Worm (Caenorhabditis elegans) whole organism, young adult: ENCODE results near the gene cdh-5.

Experiments
- B0019.2 ChIP-seq: fragments of 200-800 bp; sonication (Bioruptor generic); conservative IDR thresholded peaks from 2 replicates; pipeline ENCODE4 v1.3.6; 2022; ENCODE audit warnings: missing genetic modification reagents, missing genetic modification characterization, missing compliant biosample characterization
- B0035.1 ChIP-seq: sonication (generic microtip); optimal IDR thresholded peaks from 2 replicates; lab custom pipeline; 2016; ENCODE audit warnings: missing genetic modification characterization, mild to moderate bottlenecking, missing compliant biosample characterization, missing genotype, missing genetic modification reagents
- B0336.3 ChIP-seq: fragments of 200-800 bp; sonication (Bioruptor generic); IDR thresholded peaks from 2 replicates; pipeline ENCODE4 v1.3.6; 2022; ENCODE audit warnings: missing genetic modification characterization, missing compliant biosample characterization
- F10E7.11 ChIP-seq: sonication (generic microtip); optimal IDR thresholded peaks from 2 replicates; lab custom pipeline; 2017; ENCODE audit warnings: mild to moderate bottlenecking, missing genetic modification characterization, moderate library complexity, missing compliant biosample characterization
- F22D6.2 ChIP-seq: sonication (generic microtip); optimal IDR thresholded peaks from 2 replicates; lab custom pipeline; 2016; ENCODE audit warnings: mild to moderate bottlenecking, missing genetic modification characterization, missing compliant biosample characterization
- F49E8.2 ChIP-seq: sonication (generic microtip); optimal IDR thresholded peaks from 3 replicates; lab custom pipeline; 2017; ENCODE audit warnings: missing genetic modification characterization, mild to moderate bottlenecking, missing compliant biosample characterization, antibody characterized with exemption, moderate library complexity; ENCODE audit not compliant: insufficient read depth
- F52B5.7 ChIP-seq: sonication (generic microtip); optimal IDR thresholded peaks from 2 replicates; lab custom pipeline; 2016; ENCODE audit warnings: mild to moderate bottlenecking, missing genetic modification characterization, missing compliant biosample characterization
- K11D2.4 ChIP-seq: fragments of 200-800 bp; sonication (Bioruptor generic); IDR thresholded peaks from 2 replicates; pipeline ENCODE4 v1.3.6; 2022; ENCODE audit warnings: missing genetic modification reagents, missing genetic modification characterization, missing compliant biosample characterization
- K12H6.12 ChIP-seq: fragments of 200-800 bp; sonication (Bioruptor generic); optimal IDR thresholded peaks from 2 replicates; lab custom pipeline; 2018; ENCODE audit warnings: mild to moderate bottlenecking, missing genetic modification characterization, missing compliant biosample characterization
- T26A5.8 ChIP-seq: sonication (generic microtip); optimal IDR thresholded peaks from 2 replicates; lab custom pipeline; 2016; ENCODE audit warnings: missing genetic modification characterization, missing compliant biosample characterization
- Y79H2A.3 ChIP-seq: fragments of 200-800 bp; sonication (Bioruptor generic); conservative IDR thresholded peaks from 2 replicates; pipeline ENCODE4 v1.3.6; 2022; ENCODE audit warnings: missing genetic modification reagents, missing genetic modification characterization, missing compliant biosample characterization
- ZK185.1 ChIP-seq: sonication (generic microtip); optimal IDR thresholded peaks from 2 replicates; lab custom pipeline; 2016; ENCODE audit warnings: mild to moderate bottlenecking, missing genetic modification characterization, missing compliant biosample characterization; ENCODE audit not compliant: poor library complexity, severe bottlenecking
- aptf-2 ChIP-seq: fragments of 200-800 bp; sonication (Bioruptor generic); conservative IDR thresholded peaks from 2 replicates; pipeline ENCODE4 v1.3.6; 2022; ENCODE audit warnings: missing genetic modification reagents, missing genetic modification characterization, missing compliant biosample characterization
- attf-5 ChIP-seq: fragments of 200-800 bp; sonication (Bioruptor generic); optimal IDR thresholded peaks from 2 replicates; lab custom pipeline; 2018; ENCODE audit warnings: mild to moderate bottlenecking, missing genetic modification characterization, missing compliant biosample characterization
- cebp-2 ChIP-seq: fragments of 200-800 bp; sonication (Bioruptor generic); IDR thresholded peaks from 2 replicates; pipeline ENCODE4 v1.3.6; 2022; ENCODE audit warnings: missing genetic modification characterization, missing compliant biosample characterization
- ceh-100 ChIP-seq: fragments of 200-800 bp; sonication (Bioruptor generic); IDR thresholded peaks from 2 replicates; pipeline ENCODE4 v1.3.6; 2022; ENCODE audit warnings: missing genetic modification reagents, missing genetic modification characterization, missing compliant biosample characterization
- chd-7 ChIP-seq: sonication (generic microtip); optimal IDR thresholded peaks from 2 replicates; lab custom pipeline; 2016; ENCODE audit warnings: mild to moderate bottlenecking, missing genetic modification characterization, moderate library complexity, missing compliant biosample characterization
- die-1 ChIP-seq: sonication (generic microtip); optimal IDR thresholded peaks from 2 replicates; lab custom pipeline; 2016; ENCODE audit warnings: missing genotype, mild to moderate bottlenecking, missing genetic modification characterization, missing compliant biosample characterization
- dpff-1 ChIP-seq: sonication (generic microtip); optimal IDR thresholded peaks from 2 replicates; lab custom pipeline; 2017; ENCODE audit warnings: mild to moderate bottlenecking, missing genetic modification characterization, missing compliant biosample characterization
- egl-18 ChIP-seq: fragments of 200-800 bp; sonication (Bioruptor generic); IDR thresholded peaks from 2 replicates; pipeline ENCODE4 v1.3.6; 2022; ENCODE audit warnings: missing genetic modification reagents, missing genetic modification characterization, missing compliant biosample characterization
- ekl-4 ChIP-seq: fragments of 200-800 bp; sonication (Bioruptor generic); IDR thresholded peaks from 2 replicates; pipeline ENCODE4 v1.3.6; 2022; ENCODE audit warnings: missing genetic modification reagents, missing genetic modification characterization, missing compliant biosample characterization
- hmg-20 ChIP-seq: fragments of 200-800 bp; sonication (Bioruptor generic); IDR thresholded peaks from 2 replicates; pipeline ENCODE4 v1.3.6; 2022; ENCODE audit warnings: missing genetic modification reagents, missing genetic modification characterization, missing compliant biosample characterization
- let-607 ChIP-seq, 2 experiments: fragments of 200-800 bp in 1 of 2; sonication (Bioruptor generic) in 1 of 2; sonication (generic microtip) in 1 of 2; optimal IDR thresholded peaks; 2 replicates each; lab custom pipeline; 2016 to 2018; ENCODE audit warnings: mild to moderate bottlenecking in 2 of 2, missing compliant biosample characterization in 2 of 2, missing genetic modification characterization in 2 of 2, moderate library complexity in 2 of 2, missing genotype in 1 of 2
- lin-26 ChIP-seq: fragments of 200-800 bp; sonication (Bioruptor generic); IDR thresholded peaks from 2 replicates; pipeline ENCODE4 v1.3.6; 2022; ENCODE audit warnings: missing genetic modification reagents, missing genetic modification characterization, missing compliant biosample characterization
- lin-40 ChIP-seq: sonication (generic microtip); optimal IDR thresholded peaks from 2 replicates; lab custom pipeline; 2016; ENCODE audit warnings: missing genetic modification characterization, mild to moderate bottlenecking, missing compliant biosample characterization, missing genotype, missing genetic modification reagents
- madf-10 ChIP-seq: sonication (generic microtip); optimal IDR thresholded peaks from 2 replicates; lab custom pipeline; 2016; ENCODE audit warnings: mild to moderate bottlenecking, missing genetic modification characterization, missing compliant biosample characterization
- madf-8 ChIP-seq: fragments of 200-800 bp; sonication (Bioruptor generic); conservative IDR thresholded peaks from 2 replicates; pipeline ENCODE4 v1.3.6; 2022; ENCODE audit warnings: missing genetic modification reagents, missing genetic modification characterization, missing compliant biosample characterization
- mxl-1 ChIP-seq: sonication (generic microtip); optimal IDR thresholded peaks from 2 replicates; lab custom pipeline; 2016; ENCODE audit warnings: missing genetic modification characterization, missing compliant biosample characterization
- nfya-2 ChIP-seq: fragments of 200-800 bp; sonication (Bioruptor generic); IDR thresholded peaks from 2 replicates; pipeline ENCODE4 v1.3.6; 2022; ENCODE audit warnings: missing genetic modification reagents, missing genetic modification characterization, missing compliant biosample characterization
- nfyb-1 ChIP-seq: fragments of 200-800 bp; sonication (Bioruptor generic); IDR thresholded peaks from 2 replicates; pipeline ENCODE4 v1.3.6; 2022; ENCODE audit warnings: missing genetic modification reagents, missing genetic modification characterization, missing compliant biosample characterization
- pha-4 ChIP-seq: fragments of 150-350 bp; sonication (generic microtip); optimal IDR thresholded peaks from 2 replicates; lab custom pipeline; 2014; ENCODE audit warnings: missing biosample characterization, missing genetic modification reagents, missing genetic modification characterization
- sdz-38 ChIP-seq: sonication (generic microtip); optimal IDR thresholded peaks from 2 replicates; lab custom pipeline; 2016; ENCODE audit warnings: missing genotype, missing genetic modification characterization, missing compliant biosample characterization
- snpc-1.1 ChIP-seq: sonication (generic microtip); optimal IDR thresholded peaks from 2 replicates; lab custom pipeline; 2017; ENCODE audit warnings: missing genetic modification characterization, mild to moderate bottlenecking, missing compliant biosample characterization, antibody characterized with exemption, moderate library complexity, missing genotype, missing genetic modification reagents; ENCODE audit not compliant: insufficient read depth
- snpc-3.4 ChIP-seq: sonication (generic microtip); optimal IDR thresholded peaks from 2 replicates; lab custom pipeline; 2017; ENCODE audit warnings: missing genetic modification characterization, mild to moderate bottlenecking, missing compliant biosample characterization, antibody characterized with exemption, moderate library complexity, missing genotype, missing genetic modification reagents
- snpc-4 ChIP-seq, 5 experiments: fragments of 150-350 bp in 1 of 5; sonication (generic microtip) in 4 of 5; optimal IDR thresholded peaks; 2 replicates each; lab custom pipeline; 2014 to 2018; ENCODE audit warnings: missing genetic modification characterization in 5 of 5, missing biosample characterization in 3 of 5, antibody characterized with exemption in 2 of 5, mild to moderate bottlenecking in 2 of 5, missing compliant biosample characterization in 2 of 5, missing genotype in 2 of 5, moderate library complexity in 2 of 5, missing genetic modification reagents in 1 of 5
- somi-1 ChIP-seq: fragments of 200-800 bp; sonication (Bioruptor generic); optimal IDR thresholded peaks from 2 replicates; lab custom pipeline; 2018; ENCODE audit warnings: mild to moderate bottlenecking, missing genetic modification characterization, missing compliant biosample characterization
- tlf-1 ChIP-seq: fragments of 200-800 bp; sonication (Bioruptor generic); optimal IDR thresholded peaks from 2 replicates; lab custom pipeline; 2018; ENCODE audit warnings: mild to moderate bottlenecking, missing genetic modification characterization, missing compliant biosample characterization
- unc-62 ChIP-seq: fragments of 150-350 bp; optimal IDR thresholded peaks from 2 replicates; lab custom pipeline; 2014; ENCODE audit warnings: missing biosample characterization, missing genetic modification reagents, missing genetic modification characterization
- zfh-2 ChIP-seq: fragments of 200-800 bp; sonication (Bioruptor generic); conservative IDR thresholded peaks from 2 replicates; pipeline ENCODE4 v1.3.6; 2022; ENCODE audit warnings: missing genetic modification reagents, missing genetic modification characterization, missing compliant biosample characterization
- zim-3 ChIP-seq: sonication (generic microtip); optimal IDR thresholded peaks from 2 replicates; lab custom pipeline; 2017; ENCODE audit warnings: mild to moderate bottlenecking, missing genetic modification characterization, moderate library complexity, missing compliant biosample characterization
- ztf-22 ChIP-seq: fragments of 200-800 bp; sonication (Bioruptor generic); optimal IDR thresholded peaks from 2 replicates; lab custom pipeline; 2018; ENCODE audit warnings: mild to moderate bottlenecking, missing genetic modification characterization, moderate library complexity, missing compliant biosample characterization
- ztf-3 ChIP-seq: fragments of 200-800 bp; sonication (Bioruptor generic); optimal IDR thresholded peaks from 2 replicates; lab custom pipeline; 2018; ENCODE audit warnings: mild to moderate bottlenecking, missing genetic modification characterization, missing compliant biosample characterization

Gene cdh-5

DNA sequence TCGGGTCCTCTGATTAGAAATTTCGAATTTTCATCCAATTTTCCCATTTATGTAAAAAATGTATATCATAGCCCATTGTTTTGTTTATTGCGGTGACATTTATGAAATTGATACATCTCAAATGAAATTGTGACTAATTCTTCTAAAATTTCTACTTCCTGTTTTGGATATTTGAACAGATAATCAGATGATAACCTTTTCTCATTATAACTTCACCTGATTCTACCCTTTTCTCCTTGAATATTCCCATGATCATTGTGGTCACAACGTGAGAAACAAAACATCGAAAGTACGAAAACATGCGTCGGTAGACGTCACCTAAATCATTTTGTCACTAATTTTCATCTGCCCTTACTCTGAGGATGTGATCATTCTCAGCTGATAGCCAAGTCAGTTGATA lies 38.5 kb upstream of the cdh-5 start:
- no peak for TF ChIP-seq snpc-1.1 (tag; lab: Kevin White, UChicago)
- no peak for TF ChIP-seq ztf-3 (GFP tag; lab: Kevin White, UChicago)
- TF ChIP-seq tlf-1 (GFP tag; lab: Kevin White, UChicago) = no peak
- no peak for TF ChIP-seq K12H6.12
- TF ChIP-seq aptf-2 (GFP tag; lab: Robert Waterston, UW) = no peak
- no peak for TF ChIP-seq T26A5.8
- no peak for TF ChIP-seq zim-3 (tag; lab: Kevin White, UChicago)
- TF ChIP-seq die-1 (tag; lab: Kevin White, UChicago) = no peak
- TF ChIP-seq somi-1 (GFP tag; lab: Kevin White, UChicago) = no peak
- TF ChIP-seq snpc-3.4 (tag; lab: Kevin White, UChicago) = no peak
- TF ChIP-seq chd-7 (tag; lab: Kevin White, UChicago) = no peak
- no peak for TF ChIP-seq ztf-22 (GFP tag; lab: Kevin White, UChicago)
- TF ChIP-seq Y79H2A.3 (GFP tag; lab: Robert Waterston, UW) = no peak
- no peak for TF ChIP-seq ceh-100 (GFP tag; lab: Robert Waterston, UW)
- no peak for TF ChIP-seq B0035.1 (tag; lab: Kevin White, UChicago)
- no peak for TF ChIP-seq zfh-2 (GFP tag; lab: Robert Waterston, UW)
- no peak for TF ChIP-seq B0019.2

DNA sequence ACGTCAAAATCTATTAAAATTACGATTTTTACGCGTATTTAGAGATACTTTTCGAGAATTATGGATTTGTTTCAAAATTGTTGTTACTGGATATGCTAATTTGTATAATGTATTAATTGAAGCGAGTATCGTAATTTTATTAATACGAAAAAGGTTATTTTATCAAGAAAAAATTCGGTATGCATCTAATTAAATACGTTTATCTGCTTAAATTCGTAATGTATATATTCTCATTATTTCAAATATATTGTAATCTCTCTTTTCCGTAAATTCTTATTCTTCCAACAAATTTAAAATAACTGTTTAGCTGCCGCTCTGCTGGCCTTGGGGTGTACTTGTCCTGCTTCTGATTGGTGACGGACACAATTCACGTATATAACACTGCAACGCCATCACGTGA lies 37.7 kb upstream of the cdh-5 start, which contains the start of gene dgk-4:
dgk-4 (plus strand) TSS at position 301 of the 400 bp plus-strand sequence.
- no peak for TF ChIP-seq ekl-4
- no peak for TF ChIP-seq sdz-38 (tag; lab: Kevin White, UChicago)
- no peak for TF ChIP-seq B0336.3 (GFP tag; lab: Robert Waterston, UW)
- no peak for TF ChIP-seq egl-18 (GFP tag; lab: Robert Waterston, UW)
- no peak for TF ChIP-seq F49E8.2 (tag; lab: Kevin White, UChicago)
- no peak for TF ChIP-seq snpc-4 (GFP tag; optimal IDR thresholded peaks at IDR 0.05; lab: Kevin White, UChicago)
- no peak for TF ChIP-seq snpc-4 (tag; optimal IDR thresholded peaks at IDR 0.05; lab: Kevin White, UChicago)
- no peak for TF ChIP-seq madf-8 (GFP tag; lab: Robert Waterston, UW)
- TF ChIP-seq, all 124 proteins: peak for 0

DNA sequence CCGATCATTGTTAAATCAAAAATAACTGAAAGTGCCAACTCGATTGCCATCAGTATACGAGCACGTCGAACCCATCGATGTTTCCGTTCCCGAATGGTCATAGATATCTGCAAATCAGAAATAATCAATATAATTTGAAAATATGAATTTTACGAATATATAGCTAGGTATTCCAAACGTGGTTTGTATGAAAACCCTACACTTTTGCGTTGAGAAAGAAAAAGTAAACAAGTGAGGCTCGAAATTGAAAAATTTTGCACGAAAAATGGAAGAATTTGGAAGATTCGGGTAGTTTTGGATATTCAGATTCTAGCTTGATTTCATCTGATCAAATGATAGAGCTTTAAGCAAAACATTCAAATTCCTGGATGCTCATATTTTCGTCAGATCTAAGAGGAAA lies 30.0 kb upstream of the cdh-5 start, which contains the start of gene F42A9.9:
F42A9.9 (minus strand) TSS at position 101 of the 400 bp plus-strand sequence.
- TF ChIP-seq let-607 (tag; optimal IDR thresholded peaks at IDR 0.05; lab: Kevin White, UChicago) (no peak), pha-4 (no peak), nfyb-1 (GFP tag; lab: Robert Waterston, UW) (no peak), dpff-1 (tag; lab: Kevin White, UChicago) (no peak), mxl-1 (tag; lab: Kevin White, UChicago) (no peak), F52B5.7 (no peak), sdz-38 (tag; lab: Kevin White, UChicago) (no peak), madf-10 (tag; lab: Kevin White, UChicago) (no peak)

DNA sequence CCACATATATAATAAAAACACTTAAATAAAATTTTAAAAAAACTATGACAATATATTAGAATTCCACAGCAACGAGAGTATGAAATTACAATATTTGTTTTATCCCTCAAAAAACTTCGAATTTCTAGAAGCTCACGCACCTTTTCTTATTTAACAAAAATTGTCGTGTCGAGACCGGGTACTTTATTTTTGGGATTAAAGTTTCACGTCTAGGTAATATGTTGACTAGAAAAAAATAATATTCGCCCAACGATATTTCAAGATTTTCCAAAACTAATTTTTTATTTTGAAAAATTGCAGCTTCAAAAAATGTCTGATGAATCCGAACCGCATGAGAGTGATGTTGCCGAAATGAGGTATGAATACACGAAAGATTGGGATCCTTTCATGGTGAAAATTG lies 24.3 kb upstream of the cdh-5 start, which contains the start of gene C49C8.3:
C49C8.3 (plus strand) TSS at position 301 of the 400 bp plus-strand sequence.
- TF ChIP-seq nfya-2 (no peak), ZK185.1 (tag; lab: Kevin White, UChicago) (no peak), F10E7.11 (tag; lab: Kevin White, UChicago) (no peak), unc-62 (GFP tag; lab: Kevin White, UChicago) (no peak), hmg-20 (GFP tag; lab: Robert Waterston, UW) (no peak), lin-40 (tag; lab: Kevin White, UChicago) (no peak), attf-5 (no peak), K11D2.4 (GFP tag; lab: Robert Waterston, UW) (no peak), F22D6.2 (tag; lab: Kevin White, UChicago) (no peak), lin-26 (GFP tag; lab: Robert Waterston, UW) (no peak), cebp-2 (GFP tag; lab: Robert Waterston, UW) (no peak)
